Worm (Caenorhabditis elegans): ENCODE measurements around the gene F19B10.10.
A peak's percentile ranks its signal among the peaks of the same experiment; 100 is the strongest.

F19B10.10 gene

DNA sequence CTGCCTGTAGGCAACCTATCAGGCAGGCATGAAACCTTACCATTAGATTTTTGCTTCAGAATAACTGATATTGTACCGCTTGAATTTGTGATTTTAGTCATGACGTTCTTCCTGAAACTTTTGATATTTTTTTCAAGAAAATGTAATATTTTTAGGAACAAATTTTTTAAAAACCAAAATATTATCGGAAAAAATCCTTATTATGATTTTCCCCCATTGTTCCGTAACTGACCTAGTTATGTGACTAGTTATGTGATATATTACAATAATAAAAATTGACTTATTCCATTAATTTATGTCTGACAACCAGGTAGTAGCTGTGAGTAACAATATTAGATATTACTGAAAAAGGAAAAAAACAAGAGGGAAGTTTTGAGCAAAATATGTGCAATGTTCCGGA lies 10.3 kb downstream of the F19B10.10 start, which contains the start of gene srx-98:
Gene srx-98, minus strand, starts transcription at position 101 of the 400 bp plus-strand sequence.
- TF ChIP-seq hlh-13 (GFP tag; optimal IDR thresholded peaks at IDR 0.05), result no peak
- TF ChIP-seq unc-55 (GFP tag; optimal IDR thresholded peaks at IDR 0.05), result no peak
- no peak for TF ChIP-seq sdc-2 (tag; optimal IDR thresholded peaks at IDR 0.05)
- TF ChIP-seq unc-86 (tag; optimal IDR thresholded peaks at IDR 0.05), result no peak
- no peak for TF ChIP-seq pha-4 (tag; optimal IDR thresholded peaks at IDR 0.05)
- TF ChIP-seq ceh-31 (tag; optimal IDR thresholded peaks at IDR 0.05), result no peak
- no peak for TF ChIP-seq pat-9 (tag; optimal IDR thresholded peaks at IDR 0.05)
- TF ChIP-seq pax-1 (tag; optimal IDR thresholded peaks at IDR 0.05), result no peak
- TF ChIP-seq dmd-4 (tag; optimal IDR thresholded peaks at IDR 0.05; ENCODE audit: borderline replicate concordance), result no peak
- no peak for TF ChIP-seq sox-4 (tag; optimal IDR thresholded peaks at IDR 0.05)
- no peak for TF ChIP-seq ttx-3 (tag; optimal IDR thresholded peaks at IDR 0.05)
- TF ChIP-seq Y22D7AL.16 (tag; optimal IDR thresholded peaks at IDR 0.05), result no peak
- no peak for TF ChIP-seq ceh-18 (tag; optimal IDR thresholded peaks at IDR 0.05)
- TF ChIP-seq hlh-6 (tag; optimal IDR thresholded peaks at IDR 0.05), result no peak
- no peak for TF ChIP-seq lin-11 (tag; optimal IDR thresholded peaks at IDR 0.05)
- TF ChIP-seq mec-3 (tag; optimal IDR thresholded peaks at IDR 0.05; ENCODE audit: borderline replicate concordance), result no peak
- no peak for TF ChIP-seq nhr-232 (tag; optimal IDR thresholded peaks at IDR 0.05)
- TF ChIP-seq hlh-8 (tag; optimal IDR thresholded peaks at IDR 0.05), result no peak

DNA sequence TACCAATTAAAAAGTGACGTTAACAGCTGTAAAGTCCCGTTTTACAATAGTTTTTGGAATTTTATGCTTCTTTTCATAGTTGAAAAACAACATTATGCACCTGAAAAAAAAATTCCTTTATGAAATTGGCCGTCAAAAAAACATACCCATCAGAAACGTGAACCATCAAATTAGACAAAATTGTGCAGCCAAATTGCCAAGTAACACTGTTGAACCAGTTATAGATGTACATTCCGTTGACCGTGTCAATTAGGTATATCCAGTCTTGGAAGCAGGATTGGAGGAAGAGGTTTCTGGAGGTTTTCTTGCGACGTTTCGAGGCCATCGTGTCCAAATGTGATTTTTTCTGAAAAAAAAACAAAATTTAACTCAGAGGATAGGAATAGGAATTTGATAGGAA lies 11.9 kb downstream of the F19B10.10 start, which contains the start of gene srx-97:
Gene srx-97, minus strand, starts transcription at position 101 of the 400 bp plus-strand sequence.
- no peak for TF ChIP-seq hlh-30 (tag; optimal IDR thresholded peaks at IDR 0.05; ENCODE audit: insufficient read depth)
- no peak for TF ChIP-seq rnt-1 (tag; optimal IDR thresholded peaks at IDR 0.05)
- no peak for TF ChIP-seq pat-9 (tag; optimal IDR thresholded peaks at IDR 0.05)
- TF ChIP-seq hlh-13 (GFP tag; optimal IDR thresholded peaks at IDR 0.05), result no peak
- no peak for TF ChIP-seq C38D4.7 (GFP tag; optimal IDR thresholded peaks at IDR 0.05)
- TF ChIP-seq nhr-11 (tag; optimal IDR thresholded peaks at IDR 0.05), result no peak
- no peak for TF ChIP-seq unc-42 (tag; optimal IDR thresholded peaks at IDR 0.05)
- no peak for TF ChIP-seq ceh-24 (tag; optimal IDR thresholded peaks at IDR 0.05)

DNA sequence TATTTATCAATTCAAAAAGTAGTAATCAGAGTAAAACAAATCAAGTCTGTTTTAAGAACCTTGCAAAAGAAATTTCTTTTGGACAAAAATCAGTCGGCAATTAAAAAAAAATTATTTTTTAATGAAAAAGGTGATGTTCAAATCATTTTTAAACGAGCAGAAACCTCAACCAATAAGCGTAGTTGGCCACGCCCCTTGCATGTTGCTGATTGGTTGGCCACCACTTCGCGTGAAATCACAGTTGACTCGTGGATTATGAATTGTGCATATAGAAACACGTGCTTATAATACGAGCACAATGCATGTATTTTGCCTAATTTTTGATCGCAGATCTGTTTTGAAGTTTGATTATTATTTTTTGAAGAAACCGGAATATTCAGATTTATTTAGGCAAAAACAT lies 16.0 kb downstream of the F19B10.10 start:
- TF ChIP-seq nfya-1 (tag; optimal IDR thresholded peaks at IDR 0.05) (peak; percentile 64), ceh-45 (GFP tag; IDR thresholded peaks at IDR 0.05) (no peak)

DNA sequence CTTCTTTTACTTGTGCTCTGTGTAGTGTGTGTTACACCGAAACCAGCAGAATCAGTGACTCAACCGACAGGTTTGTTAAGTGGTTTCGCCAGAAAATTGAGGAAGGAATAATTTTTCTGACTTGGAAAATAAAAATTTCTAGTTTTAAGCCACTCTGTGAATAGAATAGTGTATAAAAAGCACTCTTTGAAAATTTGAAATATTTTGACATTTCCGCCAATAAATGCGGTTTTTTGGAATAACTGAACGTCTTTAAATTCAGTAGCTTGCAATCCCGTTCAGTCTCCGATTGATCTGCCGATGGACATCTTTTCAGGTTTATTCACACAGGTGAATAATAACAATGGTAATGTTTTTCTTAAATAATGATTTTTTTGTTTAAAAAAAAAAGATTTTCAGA lies 16.7 kb downstream of the F19B10.10 start, which contains the start of gene F19B10.3:
Gene F19B10.3, plus strand, starts transcription at position 301 of the 400 bp plus-strand sequence.
- TF ChIP-seq ztf-16 (tag; optimal IDR thresholded peaks at IDR 0.05) (no peak), sdc-2 (tag; optimal IDR thresholded peaks at IDR 0.05) (no peak), ceh-9 (tag; optimal IDR thresholded peaks at IDR 0.05) (no peak), fax-1 (tag; optimal IDR thresholded peaks at IDR 0.05) (no peak), ceh-24 (tag; optimal IDR thresholded peaks at IDR 0.05) (no peak), ref-2 (tag; optimal IDR thresholded peaks at IDR 0.05) (no peak), nhr-232 (tag; optimal IDR thresholded peaks at IDR 0.05) (no peak), nhr-11 (tag; optimal IDR thresholded peaks at IDR 0.05) (no peak), rnt-1 (tag; optimal IDR thresholded peaks at IDR 0.05) (no peak)

DNA sequence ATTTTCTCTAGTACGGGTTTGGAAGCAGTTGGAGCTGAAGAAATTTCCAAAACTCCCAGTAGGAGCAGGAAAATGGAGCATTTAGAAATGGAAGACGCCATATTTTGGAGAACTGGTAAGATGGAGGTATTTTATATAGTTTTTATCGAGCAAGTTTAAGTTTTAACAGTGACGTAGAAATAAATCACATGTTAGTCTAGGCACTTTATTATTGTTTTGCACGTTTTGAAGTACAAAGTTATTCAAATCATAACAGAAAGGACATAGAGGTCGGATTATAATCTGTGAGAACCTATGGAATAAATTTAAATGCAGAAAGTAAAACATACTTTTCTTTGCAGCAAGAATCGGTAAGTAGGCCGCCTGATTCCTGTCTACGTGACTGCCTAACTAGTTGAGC lies 17.4 kb downstream of the F19B10.10 start, which contains the start of gene F19B10.6:
Gene F19B10.6, minus strand, starts transcription at position 101 of the 400 bp plus-strand sequence.
- TF ChIP-seq odd-2 (tag; optimal IDR thresholded peaks at IDR 0.05), result no peak
- TF ChIP-seq ceh-18 (tag; optimal IDR thresholded peaks at IDR 0.05), result no peak
- no peak for TF ChIP-seq unc-86 (tag; optimal IDR thresholded peaks at IDR 0.05)
- no peak for TF ChIP-seq ceh-14 (tag; optimal IDR thresholded peaks at IDR 0.05)
- no peak for TF ChIP-seq unc-3 (GFP tag; conservative IDR thresholded peaks at IDR 0.05)
- no peak for TF ChIP-seq unc-3 (tag; optimal IDR thresholded peaks at IDR 0.05)

Data from whole organism, late embryonic.